Worm (Caenorhabditis elegans) whole organism, young adult: ENCODE results near the gene nspe-2.

Experiments
- F22D6.2 ChIP-seq: sonication (generic microtip); optimal IDR thresholded peaks from 2 replicates; lab custom pipeline; 2016; ENCODE audit warnings: mild to moderate bottlenecking, missing genetic modification characterization, missing compliant biosample characterization
- F57C9.4 ChIP-seq: sonication (generic microtip); optimal IDR thresholded peaks from 2 replicates; lab custom pipeline; 2017; ENCODE audit warnings: mild to moderate bottlenecking, missing genetic modification characterization, missing compliant biosample characterization
- K11D2.4 ChIP-seq: fragments of 200-800 bp; sonication (Bioruptor generic); IDR thresholded peaks from 2 replicates; pipeline ENCODE4 v1.3.6; 2022; ENCODE audit warnings: missing genetic modification reagents, missing genetic modification characterization, missing compliant biosample characterization
- bed-1 ChIP-seq: fragments of 200-800 bp; sonication (Bioruptor generic); IDR thresholded peaks from 2 replicates; pipeline ENCODE4 v1.3.6; 2022; ENCODE audit warnings: missing genetic modification reagents, missing genetic modification characterization, missing compliant biosample characterization
- unc-130 ChIP-seq: sonication (generic microtip); optimal IDR thresholded peaks from 2 replicates; lab custom pipeline; 2016; ENCODE audit warnings: missing genetic modification reagents, missing genetic modification characterization, missing compliant biosample characterization
- ztf-18 ChIP-seq: sonication (generic microtip); optimal IDR thresholded peaks from 2 replicates; lab custom pipeline; 2016; ENCODE audit warnings: missing genotype, mild to moderate bottlenecking, missing genetic modification characterization, missing compliant biosample characterization

- TF ChIP-seq F22D6.2 (tag; lab: Kevin White, UChicago) (no peak), unc-130 (GFP tag; lab: Kevin White, UChicago) (no peak), ztf-18 (no peak), bed-1 (GFP tag; lab: Robert Waterston, UW) (no peak), F57C9.4 (tag; lab: Kevin White, UChicago) (no peak), K11D2.4 (no peak)
Observed at ce11 chrII:12606108-12606507, 13.1 kb downstream of the nspe-2 start.
